Fruit fly (Drosophila melanogaster): ENCODE data around the gene CG42680.

CG42680 gene

dm6 chr2L:14546629-14547366 is 41.2 kb downstream of the CG42680 start (continued):
- TF ChIP-seq pan (optimal IDR thresholded peaks at IDR 0.05) (no peak), pan (GFP tag; optimal IDR thresholded peaks at IDR 0.05 in 1 of 2, IDR thresholded peaks at IDR 0.05 in 1 of 2) (peak in 1 of 2 experiments; percentile 79), fd102C (GFP tag; optimal IDR thresholded peaks at IDR 0.05) (peak; percentile 41), Nf-YB (GFP tag; optimal IDR thresholded peaks at IDR 0.05) (peak; percentile 73), ken (GFP tag; IDR thresholded peaks at IDR 0.05) (peak; percentile 72; the same call in 2 of the 3 replicates), grn (GFP tag; optimal IDR thresholded peaks at IDR 0.05) (peak; percentile 28), hth (optimal IDR thresholded peaks at IDR 0.05) (peak; percentile 44), wek (GFP tag; optimal IDR thresholded peaks at IDR 0.05) (peak; percentile 48), fd96Cb (tag; optimal IDR thresholded peaks at IDR 0.05) (peak; percentile 95), CG12155 (GFP tag; optimal IDR thresholded peaks at IDR 0.05) (peak; percentile 58), trem (tag; optimal IDR thresholded peaks at IDR 0.05) (peak; percentile 94), lilli (GFP tag; optimal IDR thresholded peaks at IDR 0.05) (peak; percentile 71), Hr39 (optimal IDR thresholded peaks at IDR 0.05) (no peak), CG4820 (GFP tag; optimal IDR thresholded peaks at IDR 0.05) (peak; percentile 88), CG17829 (tag; optimal IDR thresholded peaks at IDR 0.05) (peak; percentile 95), CG7556 (GFP tag; optimal IDR thresholded peaks at IDR 0.05) (peak; percentile 94), Chrac-16 (GFP tag; optimal IDR thresholded peaks at IDR 0.05) (peak; percentile 89), dpn (GFP tag; optimal IDR thresholded peaks at IDR 0.05) (peak; percentile 78 to 87), Fer2 (tag; optimal IDR thresholded peaks at IDR 0.05) (peak; percentile 37), MESR4 (GFP tag; optimal IDR thresholded peaks at IDR 0.05) (peak; percentile 33), psq (GFP tag; optimal IDR thresholded peaks at IDR 0.05) (peak; percentile 73), CG6854 (GFP tag; optimal IDR thresholded peaks at IDR 0.05) (peak; percentile 71), danr (GFP tag; IDR thresholded peaks at IDR 0.05) (peak; percentile 66), CG16779 (GFP tag; IDR thresholded peaks at IDR 0.05) (no peak), CoRest (tag; optimal IDR thresholded peaks at IDR 0.05) (peak; percentile 93), Sox102F (GFP tag; optimal IDR thresholded peaks at IDR 0.05) (peak; percentile 95), CG7745 (tag; optimal IDR thresholded peaks at IDR 0.05) (no peak), Hmr (GFP tag; optimal IDR thresholded peaks at IDR 0.05) (peak; percentile 54), CG2199 (GFP tag; IDR thresholded peaks at IDR 0.05) (no peak; the same call in 1 of the 3 replicates), zen2 (GFP tag; IDR thresholded peaks at IDR 0.05; ENCODE audit: partially characterized antibody) (no peak), da (GFP tag; optimal IDR thresholded peaks at IDR 0.05) (no peak), D19A (tag; optimal IDR thresholded peaks at IDR 0.05) (peak; percentile 93), CG4404 (GFP tag; IDR thresholded peaks at IDR 0.05) (peak; percentile 69), CG34224 (GFP tag; IDR thresholded peaks at IDR 0.05; ENCODE audit: partially characterized antibody) (no peak), Hey (tag; optimal IDR thresholded peaks at IDR 0.05) (no peak), CG17802 (tag; optimal IDR thresholded peaks at IDR 0.05) (peak; percentile 66), otp (GFP tag; IDR thresholded peaks at IDR 0.05) (peak; percentile 62; the same call in 2 of the 3 replicates), Med (GFP tag) (peak; percentile 90), Adf1 (GFP tag; IDR thresholded peaks at IDR 0.05) (no peak), Dip3 (GFP tag; optimal IDR thresholded peaks at IDR 0.05) (peak; percentile 20), en (GFP tag; optimal IDR thresholded peaks at IDR 0.05) (peak; percentile 62), CG14965 (GFP tag; optimal IDR thresholded peaks at IDR 0.05; ENCODE audit: borderline replicate concordance) (no peak), tx (GFP tag; optimal IDR thresholded peaks at IDR 0.05) (peak; percentile 67), CG32772 (GFP tag; IDR thresholded peaks at IDR 0.05) (peak; percentile 84), CG12299 (tag; optimal IDR thresholded peaks at IDR 0.05) (peak; percentile 65), aop (GFP tag; IDR thresholded peaks at IDR 0.05) (0 out of 2 replicates have a peak, but pooled peaks have one; percentile 56), Sox100B (GFP tag; optimal IDR thresholded peaks at IDR 0.05) (peak; percentile 93), CG11696 (GFP tag; IDR thresholded peaks at IDR 0.05) (no peak; the same call in 1 of the 2 replicates), jing (GFP tag; optimal IDR thresholded peaks at IDR 0.05) (peak; percentile 89), CG18476 (GFP tag; optimal IDR thresholded peaks at IDR 0.05) (peak; percentile 79)
